Worm (Caenorhabditis elegans) whole organism, early embryonic: ENCODE results near the gene stdh-2.

Source experiments
- B0310.2 ChIP-seq: sonication (generic microtip); optimal IDR thresholded peaks from 2 replicates; lab custom pipeline; 2016; ENCODE audit warnings: mild to moderate bottlenecking, missing genetic modification characterization, missing compliant biosample characterization
- F13C5.2 ChIP-seq: sonication (generic microtip); optimal IDR thresholded peaks from 2 replicates; lab custom pipeline; 2017; ENCODE audit warnings: mild to moderate bottlenecking, missing genetic modification characterization, inconsistent platforms, missing compliant biosample characterization
- aly-1 ChIP-seq: sonication (generic microtip); optimal IDR thresholded peaks from 2 replicates; lab custom pipeline; 2016; ENCODE audit warnings: missing genetic modification characterization, missing compliant biosample characterization
- ama-1 ChIP-seq: fragments of 150-350 bp; optimal IDR thresholded peaks from 2 replicates; lab custom pipeline; 2014
- ceh-13 ChIP-seq: fragments of 200-800 bp; sonication (Bioruptor generic); optimal IDR thresholded peaks from 2 replicates; lab custom pipeline; 2018; ENCODE audit warnings: mild to moderate bottlenecking, missing genetic modification characterization, missing compliant biosample characterization
- ceh-36 ChIP-seq: sonication (generic microtip); optimal IDR thresholded peaks from 2 replicates; lab custom pipeline; 2016; ENCODE audit warnings: missing genetic modification characterization, inconsistent platforms, missing compliant biosample characterization
- ets-7 ChIP-seq: sonication (generic microtip); optimal IDR thresholded peaks from 2 replicates; lab custom pipeline; 2016; ENCODE audit warnings: missing genotype, missing genetic modification characterization, missing compliant biosample characterization
- flt-1 ChIP-seq: fragments of 200-800 bp; sonication (Bioruptor generic); IDR thresholded peaks from 2 replicates; pipeline ENCODE4 v1.3.6; 2022; ENCODE audit warnings: missing genetic modification characterization, missing compliant biosample characterization
- hmbx-1 ChIP-seq: sonication (generic microtip); optimal IDR thresholded peaks from 2 replicates; lab custom pipeline; 2016; ENCODE audit warnings: mild to moderate bottlenecking, missing genetic modification characterization, missing compliant biosample characterization
- hmg-4 ChIP-seq: fragments of 200-800 bp; sonication (Bioruptor generic); optimal IDR thresholded peaks from 2 replicates; lab custom pipeline; 2018; ENCODE audit warnings: mild to moderate bottlenecking, missing genetic modification characterization, missing compliant biosample characterization
- hnd-1 ChIP-seq: sonication (generic microtip); optimal IDR thresholded peaks from 2 replicates; lab custom pipeline; 2016; ENCODE audit warnings: missing genetic modification characterization, missing compliant biosample characterization
- pes-1 ChIP-seq: fragments of 200-800 bp; sonication (Bioruptor generic); IDR thresholded peaks from 2 replicates; pipeline ENCODE4 v1.3.6; 2022; ENCODE audit warnings: missing genetic modification reagents, missing genetic modification characterization, missing compliant biosample characterization
- scrt-1 ChIP-seq: fragments of 200-800 bp; sonication (Bioruptor generic); IDR thresholded peaks from 2 replicates; pipeline ENCODE4 v1.3.6; 2022; ENCODE audit warnings: missing genetic modification characterization, missing compliant biosample characterization
- sea-1 ChIP-seq: fragments of 200-800 bp; sonication (Bioruptor generic); conservative IDR thresholded peaks from 2 replicates; pipeline ENCODE4 v1.3.6; 2022; ENCODE audit warnings: missing genetic modification characterization, missing compliant biosample characterization
- tbx-11 ChIP-seq: fragments of 200-800 bp; sonication (Bioruptor generic); IDR thresholded peaks from 2 replicates; pipeline ENCODE4 v1.3.6; 2022; ENCODE audit warnings: missing genetic modification characterization, missing compliant biosample characterization
- tbx-37 ChIP-seq: fragments of 200-800 bp; sonication (Bioruptor generic); conservative IDR thresholded peaks from 2 replicates; pipeline ENCODE4 v1.3.6; 2022; ENCODE audit warnings: missing genetic modification reagents, missing genetic modification characterization, missing compliant biosample characterization
- tra-4 ChIP-seq: sonication (generic microtip); optimal IDR thresholded peaks from 2 replicates; lab custom pipeline; 2017; ENCODE audit warnings: missing genetic modification characterization, missing compliant biosample characterization

Gene stdh-2

DNA sequence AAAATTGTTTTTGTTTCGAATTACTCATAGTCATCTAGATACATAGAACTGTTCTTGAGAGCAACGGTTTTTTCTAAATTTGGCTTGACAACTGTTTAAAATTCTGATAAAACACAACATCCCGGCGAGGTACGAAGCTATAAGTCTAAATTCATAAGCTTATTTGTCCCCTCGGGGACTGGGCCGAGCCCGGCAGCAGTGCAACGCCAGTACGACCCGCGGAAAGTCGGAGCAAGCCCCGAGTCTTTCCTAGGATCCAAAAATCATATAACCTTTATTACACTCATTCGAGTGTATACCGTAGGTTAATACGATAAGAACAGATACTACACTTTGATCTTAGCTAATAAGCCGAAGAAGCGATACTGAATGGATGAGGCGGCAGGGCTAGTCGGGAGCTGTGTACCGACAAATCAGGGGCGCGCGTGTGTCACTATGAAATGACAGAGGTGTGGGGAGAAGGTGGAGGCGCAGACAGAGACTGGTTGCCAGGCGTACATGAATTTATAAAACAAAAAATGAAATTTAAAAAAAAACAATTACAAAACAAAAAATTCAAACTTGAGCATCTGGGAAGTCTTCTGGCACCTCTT, 1.5 kb downstream of the stdh-2 start:
- no peak for TF ChIP-seq tbx-11 (GFP tag; lab: Robert Waterston, UW)
- TF ChIP-seq ets-7 (tag; lab: Kevin White, UChicago), result no peak
- no peak for TF ChIP-seq ama-1 (lab: Kevin White, UChicago)

DNA sequence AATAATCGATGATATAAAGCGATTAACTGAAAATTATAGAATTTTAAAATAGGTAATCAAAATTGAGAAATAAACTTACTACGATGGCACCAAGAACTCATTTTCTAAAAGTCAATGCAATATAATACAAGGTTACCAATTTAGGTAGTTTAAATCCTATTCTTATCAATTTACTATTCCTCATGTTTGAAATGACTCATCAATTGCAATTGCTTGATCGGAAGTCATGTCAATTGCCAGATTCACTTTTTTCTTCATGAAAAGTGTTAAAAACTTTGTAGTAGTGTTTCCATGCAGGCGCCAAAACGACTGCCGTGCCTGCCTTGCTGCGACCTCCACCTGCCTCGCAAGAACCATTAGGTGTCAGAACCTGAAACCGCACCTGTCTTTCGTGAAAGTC, 2.5 kb downstream of the stdh-2 start, which contains the start of gene F11A5.13:
Gene F11A5.13, minus strand, starts transcription at position 101 of the 400 bp plus-strand sequence.
- TF ChIP-seq scrt-1 (GFP tag; lab: Robert Waterston, UW), result no peak
- TF ChIP-seq flt-1 (GFP tag; lab: Robert Waterston, UW), result no peak
- TF ChIP-seq F13C5.2 (tag; lab: Kevin White, UChicago), result no peak
- no peak for TF ChIP-seq ceh-36
- TF ChIP-seq ceh-13 (GFP tag; lab: Kevin White, UChicago), result no peak
- TF ChIP-seq pes-1 (GFP tag; lab: Robert Waterston, UW), result no peak
- no peak for TF ChIP-seq hnd-1 (tag; lab: Kevin White, UChicago)
- TF ChIP-seq hmg-4 (GFP tag; lab: Kevin White, UChicago), result no peak
- TF ChIP-seq hmbx-1 (tag; lab: Kevin White, UChicago), result no peak
- no peak for TF ChIP-seq tbx-37
- no peak for TF ChIP-seq ama-1 (lab: Kevin White, UChicago)
- no peak for TF ChIP-seq tbx-11 (GFP tag; lab: Robert Waterston, UW)
- no peak for TF ChIP-seq aly-1 (tag; lab: Kevin White, UChicago)
- no peak for TF ChIP-seq sea-1
- no peak for TF ChIP-seq tra-4
- TF ChIP-seq ets-7 (tag; lab: Kevin White, UChicago), result no peak
- TF ChIP-seq B0310.2 (tag; lab: Kevin White, UChicago), result no peak

DNA sequence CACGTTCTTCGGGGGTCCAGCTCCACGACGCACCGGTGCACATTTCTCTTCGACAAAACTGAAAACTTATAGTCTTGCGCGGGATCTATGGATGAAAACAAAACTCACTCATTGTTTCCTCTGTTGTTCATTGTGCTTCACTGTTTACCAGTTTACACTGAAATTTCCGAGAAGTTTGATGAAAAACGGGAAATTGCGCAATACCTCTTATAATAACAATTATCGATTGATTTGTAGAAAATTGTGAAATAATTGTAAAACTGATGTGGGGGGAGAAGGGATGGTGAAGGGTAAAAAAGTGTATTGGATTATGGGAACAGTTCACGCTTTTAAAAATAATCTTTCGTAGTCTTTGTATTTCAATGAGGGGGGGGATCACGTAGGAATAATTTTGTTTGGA, 5.3 kb downstream of the stdh-2 start:
- TF ChIP-seq B0310.2 (tag; lab: Kevin White, UChicago) (no peak), flt-1 (GFP tag; lab: Robert Waterston, UW) (no peak), scrt-1 (GFP tag; lab: Robert Waterston, UW) (no peak)

DNA sequence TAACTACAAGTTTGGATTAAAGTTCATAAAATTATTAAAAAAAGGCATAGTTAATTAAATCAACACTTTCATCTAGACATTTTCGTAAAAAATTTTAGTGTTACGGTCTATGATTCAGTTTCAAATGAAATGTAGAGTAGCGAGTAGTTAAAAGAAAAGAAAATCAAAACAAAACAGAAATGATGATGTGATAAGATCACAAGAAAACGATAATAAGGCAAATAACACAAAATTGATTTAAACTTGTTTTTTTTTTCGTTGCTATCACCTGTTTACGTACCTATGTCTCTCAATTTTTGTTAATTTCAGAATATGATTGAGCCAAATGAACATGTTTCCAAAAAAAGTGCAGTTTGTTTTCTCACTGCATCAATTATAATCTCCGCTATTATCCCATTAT, 5.8 kb downstream of the stdh-2 start, which contains the start of the genes F21H7.2 and F21H7.12:
Gene F21H7.2, minus strand, starts transcription at position 101 of the 400 bp plus-strand sequence.
Gene F21H7.12, plus strand, starts transcription at position 270 of the 400 bp plus-strand sequence.
- no peak for TF ChIP-seq hmg-4 (GFP tag; lab: Kevin White, UChicago)
- TF ChIP-seq B0310.2 (tag; lab: Kevin White, UChicago), result no peak
- no peak for TF ChIP-seq pes-1 (GFP tag; lab: Robert Waterston, UW)
- TF ChIP-seq scrt-1 (GFP tag; lab: Robert Waterston, UW), result no peak
- no peak for TF ChIP-seq hmbx-1 (tag; lab: Kevin White, UChicago)
- TF ChIP-seq F13C5.2 (tag; lab: Kevin White, UChicago), result no peak
- TF ChIP-seq ets-7 (tag; lab: Kevin White, UChicago), result no peak
- TF ChIP-seq tra-4, result no peak
- no peak for TF ChIP-seq flt-1 (GFP tag; lab: Robert Waterston, UW)
- no peak for TF ChIP-seq tbx-11 (GFP tag; lab: Robert Waterston, UW)
- TF ChIP-seq sea-1, result no peak

DNA sequence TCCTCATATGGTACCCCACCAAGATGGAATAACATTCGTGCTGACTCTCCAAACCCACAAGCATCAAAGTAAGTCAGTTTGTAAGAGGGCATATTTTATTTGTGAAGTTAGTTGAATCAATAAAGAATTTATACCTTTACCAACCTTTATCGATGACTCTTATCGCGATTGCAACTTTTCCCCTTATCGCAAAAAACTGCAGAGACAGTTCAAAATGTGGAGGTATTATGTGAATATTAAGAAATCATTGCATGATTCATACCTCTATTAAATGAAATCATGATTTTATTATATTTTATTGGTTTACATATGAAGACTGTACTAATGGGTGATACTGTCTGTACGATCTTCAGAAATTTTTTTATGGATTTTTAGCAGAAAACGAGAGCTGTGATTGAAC, 8.1 kb downstream of the stdh-2 start, which contains the start of gene gst-22:
Gene gst-22, minus strand, starts transcription at position 103 of the 400 bp plus-strand sequence.
- TF ChIP-seq sea-1 (no peak), scrt-1 (GFP tag; lab: Robert Waterston, UW) (no peak), flt-1 (GFP tag; lab: Robert Waterston, UW) (no peak), B0310.2 (tag; lab: Kevin White, UChicago) (no peak), hmbx-1 (tag; lab: Kevin White, UChicago) (no peak), ceh-36 (no peak), tbx-37 (no peak), tra-4 (no peak)

DNA sequence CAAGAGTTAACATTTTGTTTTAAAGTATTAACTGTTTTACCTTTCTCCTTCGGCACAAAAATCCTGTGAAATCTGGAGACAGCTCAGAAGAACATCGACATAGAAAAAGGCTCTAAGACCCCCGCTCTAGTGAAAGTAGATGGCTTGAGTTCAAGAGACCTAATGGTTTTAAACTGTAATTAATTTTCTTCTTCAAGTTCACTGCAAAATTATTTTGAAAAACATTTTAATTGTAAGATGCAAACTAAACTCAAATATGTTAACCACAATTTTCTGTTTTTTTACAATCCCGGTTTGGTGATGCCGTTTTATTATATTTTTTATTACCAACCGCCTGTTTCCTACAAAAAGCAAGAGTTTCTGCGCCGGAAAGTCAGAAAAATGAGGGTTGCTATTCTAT, 9.5 kb downstream of the stdh-2 start, which contains the start of gene clec-233:
Gene clec-233, plus strand, starts transcription at position 301 of the 400 bp plus-strand sequence.
- TF ChIP-seq scrt-1 (GFP tag; lab: Robert Waterston, UW) (no peak), flt-1 (GFP tag; lab: Robert Waterston, UW) (no peak), ama-1 (lab: Kevin White, UChicago) (no peak)

DNA sequence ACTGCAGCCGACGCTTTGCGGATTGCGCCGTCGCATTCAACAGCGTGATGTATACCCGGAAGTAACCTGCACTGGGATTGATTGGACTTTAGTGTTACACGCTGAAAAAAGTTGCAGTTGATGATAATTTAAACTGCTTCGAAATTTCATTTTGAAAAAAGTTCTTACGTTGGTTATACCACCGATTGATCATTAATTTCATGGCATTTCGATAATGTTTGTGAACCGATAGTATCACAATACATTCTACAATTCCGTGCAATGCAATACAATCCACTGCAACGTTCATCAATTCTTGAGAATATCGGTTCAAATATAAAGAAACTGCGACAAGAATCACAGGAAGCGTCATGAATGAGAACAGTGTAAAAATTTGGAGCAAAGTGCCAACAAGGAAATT, 11.0 kb downstream of the stdh-2 start, which contains the start of gene F21H7.3:
Gene F21H7.3, minus strand, starts transcription at position 101 of the 400 bp plus-strand sequence.
- TF ChIP-seq ets-7 (tag; lab: Kevin White, UChicago), result no peak

DNA sequence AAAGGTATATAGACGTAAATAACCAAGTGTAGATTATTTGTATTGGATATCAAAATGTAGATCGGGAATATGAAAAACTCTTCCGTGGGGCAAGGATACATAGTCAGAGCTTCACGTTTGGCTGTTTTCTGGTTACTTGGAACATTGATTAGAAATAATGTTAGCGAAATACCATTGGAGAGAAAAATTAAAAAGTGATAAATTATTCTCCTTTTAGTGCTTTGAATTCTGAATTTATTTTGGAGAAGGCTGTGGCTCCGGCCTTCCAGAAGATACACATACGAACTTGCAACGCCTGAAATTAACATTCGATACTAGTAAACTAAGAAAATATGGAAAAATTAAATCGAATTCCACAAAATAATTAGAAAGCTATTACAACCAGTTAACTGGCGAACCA, 11.5 kb downstream of the stdh-2 start, which contains the start of gene srh-98:
Gene srh-98, minus strand, starts transcription at position 101 of the 400 bp plus-strand sequence.
- TF ChIP-seq F13C5.2 (tag; lab: Kevin White, UChicago) (no peak), B0310.2 (tag; lab: Kevin White, UChicago) (no peak), ets-7 (tag; lab: Kevin White, UChicago) (no peak), tra-4 (no peak), aly-1 (tag; lab: Kevin White, UChicago) (no peak), hmg-4 (GFP tag; lab: Kevin White, UChicago) (no peak), flt-1 (GFP tag; lab: Robert Waterston, UW) (no peak), tbx-11 (GFP tag; lab: Robert Waterston, UW) (no peak), ama-1 (lab: Kevin White, UChicago) (no peak), tbx-37 (no peak), scrt-1 (GFP tag; lab: Robert Waterston, UW) (no peak), sea-1 (no peak), ceh-36 (no peak), ceh-13 (GFP tag; lab: Kevin White, UChicago) (no peak), hnd-1 (tag; lab: Kevin White, UChicago) (no peak), pes-1 (GFP tag; lab: Robert Waterston, UW) (no peak)
